Worm (Caenorhabditis elegans) whole organism, late embryonic: ENCODE data around the gene abu-14.
A peak's percentile ranks its signal among the peaks of the same experiment; 100 is the strongest.

Source experiments
- F13H6.1 ChIP-seq: sonication (generic microtip); optimal IDR thresholded peaks from 2 replicates; lab custom pipeline; 2016; ENCODE audit warnings: missing genetic modification characterization, missing compliant biosample characterization
- K09A11.1 ChIP-seq: sonication (generic microtip); optimal IDR thresholded peaks from 2 replicates; lab custom pipeline; 2017; ENCODE audit warnings: antibody characterized with exemption, mild to moderate bottlenecking, missing genetic modification characterization, missing compliant biosample characterization; ENCODE audit not compliant: insufficient read depth
- T23F11.4 ChIP-seq: fragments of 200-800 bp; sonication (Bioruptor generic); optimal IDR thresholded peaks from 2 replicates; lab custom pipeline; 2018; ENCODE audit warnings: mild to moderate bottlenecking, missing genetic modification characterization, missing compliant biosample characterization
- Y22D7AL.16 ChIP-seq: sonication (generic microtip); optimal IDR thresholded peaks from 2 replicates; lab custom pipeline; 2016; ENCODE audit warnings: missing genetic modification characterization, missing compliant biosample characterization
- ceh-14 ChIP-seq: sonication (generic microtip); optimal IDR thresholded peaks from 2 replicates; lab custom pipeline; 2016; ENCODE audit warnings: missing genotype, missing genetic modification characterization, missing compliant biosample characterization
- ceh-18 ChIP-seq: sonication (generic microtip); optimal IDR thresholded peaks from 2 replicates; lab custom pipeline; 2016; ENCODE audit warnings: missing genetic modification characterization, missing compliant biosample characterization
- ceh-19 ChIP-seq: fragments of 200-800 bp; sonication (Bioruptor generic); optimal IDR thresholded peaks from 2 replicates; lab custom pipeline; 2018; ENCODE audit warnings: mild to moderate bottlenecking, missing genetic modification characterization, missing compliant biosample characterization
- ceh-2 ChIP-seq: sonication (generic microtip); optimal IDR thresholded peaks from 2 replicates; lab custom pipeline; 2016; ENCODE audit warnings: missing genotype, missing genetic modification characterization, missing compliant biosample characterization
- ceh-22 ChIP-seq: sonication (generic microtip); optimal IDR thresholded peaks from 2 replicates; lab custom pipeline; 2017; ENCODE audit warnings: missing biosample characterization, missing genetic modification characterization
- ceh-24 ChIP-seq: sonication (generic microtip); optimal IDR thresholded peaks from 2 replicates; lab custom pipeline; 2016; ENCODE audit warnings: mild to moderate bottlenecking, missing genetic modification characterization, missing compliant biosample characterization
- ceh-30 ChIP-seq: fragments of 150-350 bp; optimal IDR thresholded peaks from 2 replicates; lab custom pipeline; 2014; ENCODE audit warnings: missing biosample characterization, missing genetic modification characterization
- ceh-31 ChIP-seq: sonication (generic microtip); optimal IDR thresholded peaks from 2 replicates; lab custom pipeline; 2016; ENCODE audit warnings: missing genetic modification characterization, missing compliant biosample characterization
- ceh-34 ChIP-seq: sonication (generic microtip); optimal IDR thresholded peaks from 2 replicates; lab custom pipeline; 2016; ENCODE audit warnings: mild to moderate bottlenecking, missing genetic modification characterization, missing compliant biosample characterization
- ceh-48 ChIP-seq: sonication (generic microtip); optimal IDR thresholded peaks from 2 replicates; lab custom pipeline; 2016; ENCODE audit warnings: missing genetic modification characterization, inconsistent platforms, missing compliant biosample characterization
- che-1 ChIP-seq: sonication (generic microtip); optimal IDR thresholded peaks from 2 replicates; lab custom pipeline; 2016; ENCODE audit warnings: mild to moderate bottlenecking, missing genetic modification characterization, missing compliant biosample characterization
- dmd-4 ChIP-seq: sonication (generic microtip); optimal IDR thresholded peaks from 2 replicates; lab custom pipeline; 2016; ENCODE audit warnings: borderline replicate concordance, missing genetic modification characterization, missing compliant biosample characterization
- elt-4 ChIP-seq: sonication (generic microtip); optimal IDR thresholded peaks from 2 replicates; lab custom pipeline; 2016; ENCODE audit warnings: missing genetic modification characterization, missing compliant biosample characterization
- ets-4 ChIP-seq: sonication (generic microtip); optimal IDR thresholded peaks from 2 replicates; lab custom pipeline; 2016; ENCODE audit warnings: missing genetic modification characterization, missing compliant biosample characterization
- fax-1 ChIP-seq: sonication (generic microtip); optimal IDR thresholded peaks from 2 replicates; lab custom pipeline; 2016; ENCODE audit warnings: missing genotype, missing genetic modification characterization, missing compliant biosample characterization
- fkh-6 ChIP-seq: sonication (generic microtip); optimal IDR thresholded peaks from 2 replicates; lab custom pipeline; 2016; ENCODE audit warnings: missing genetic modification characterization, missing compliant biosample characterization
- hlh-13 ChIP-seq: fragments of 200-800 bp; sonication (Bioruptor generic); optimal IDR thresholded peaks from 2 replicates; lab custom pipeline; 2018; ENCODE audit warnings: mild to moderate bottlenecking, missing genetic modification characterization, missing compliant biosample characterization
- hlh-15 ChIP-seq: sonication (generic microtip); optimal IDR thresholded peaks from 2 replicates; lab custom pipeline; 2016; ENCODE audit warnings: missing genetic modification characterization, missing compliant biosample characterization
- hlh-30 ChIP-seq: sonication (generic microtip); optimal IDR thresholded peaks from 2 replicates; lab custom pipeline; 2017; ENCODE audit warnings: antibody characterized with exemption, missing genetic modification characterization, missing compliant biosample characterization; ENCODE audit not compliant: insufficient read depth
- hlh-8 ChIP-seq: sonication (generic microtip); optimal IDR thresholded peaks from 2 replicates; lab custom pipeline; 2016; ENCODE audit warnings: missing genotype, missing genetic modification characterization, missing compliant biosample characterization
- madf-2 ChIP-seq: sonication (generic microtip); optimal IDR thresholded peaks from 2 replicates; lab custom pipeline; 2017; ENCODE audit warnings: missing genetic modification characterization, missing compliant biosample characterization
- nfya-1 ChIP-seq: sonication (generic microtip); optimal IDR thresholded peaks from 2 replicates; lab custom pipeline; 2017; ENCODE audit warnings: missing genetic modification characterization, mild to moderate bottlenecking, missing compliant biosample characterization, antibody characterized with exemption, moderate library complexity
- nhr-11 ChIP-seq: fragments of 150-350 bp; optimal IDR thresholded peaks from 2 replicates; lab custom pipeline; 2014; ENCODE audit warnings: missing biosample characterization, missing genetic modification characterization
- nhr-232 ChIP-seq: sonication (generic microtip); optimal IDR thresholded peaks from 2 replicates; lab custom pipeline; 2016; ENCODE audit warnings: missing genetic modification characterization, missing compliant biosample characterization
- odd-2 ChIP-seq: sonication (generic microtip); optimal IDR thresholded peaks from 2 replicates; lab custom pipeline; 2017; ENCODE audit warnings: antibody characterized with exemption, mild to moderate bottlenecking, missing genetic modification characterization, missing compliant biosample characterization
- pat-9 ChIP-seq: fragments of 200-800 bp; sonication (Bioruptor generic); optimal IDR thresholded peaks from 2 replicates; lab custom pipeline; 2018; ENCODE audit warnings: mild to moderate bottlenecking, missing genetic modification characterization, moderate library complexity, missing compliant biosample characterization
- pax-1 ChIP-seq: fragments of 150-350 bp; optimal IDR thresholded peaks from 2 replicates; lab custom pipeline; 2014; ENCODE audit warnings: missing biosample characterization, missing genetic modification characterization
- pha-4 ChIP-seq: fragments of 150-350 bp; optimal IDR thresholded peaks from 2 replicates; lab custom pipeline; 2018; ENCODE audit warnings: missing biosample characterization, missing genetic modification reagents, missing genetic modification characterization
- pros-1 ChIP-seq: fragments of 150-350 bp; optimal IDR thresholded peaks from 2 replicates; lab custom pipeline; 2014; ENCODE audit warnings: missing biosample characterization, missing genetic modification reagents, missing genetic modification characterization
- ref-2 ChIP-seq: sonication (generic microtip); optimal IDR thresholded peaks from 2 replicates; lab custom pipeline; 2016; ENCODE audit warnings: missing genetic modification characterization, missing compliant biosample characterization
- rnt-1 ChIP-seq: sonication (generic microtip); optimal IDR thresholded peaks from 2 replicates; lab custom pipeline; 2016; ENCODE audit warnings: missing genetic modification characterization, missing compliant biosample characterization
- sox-2 ChIP-seq: fragments of 200-800 bp; sonication (Bioruptor generic); IDR thresholded peaks from 2 replicates; pipeline ENCODE4 v1.3.6; 2022; ENCODE audit warnings: missing genetic modification reagents, missing genetic modification characterization, missing compliant biosample characterization
- sox-4 ChIP-seq: sonication (generic microtip); optimal IDR thresholded peaks from 2 replicates; lab custom pipeline; 2017; ENCODE audit warnings: mild to moderate bottlenecking, missing genetic modification characterization, inconsistent platforms, missing compliant biosample characterization
- tbx-2 ChIP-seq: sonication (generic microtip); optimal IDR thresholded peaks from 2 replicates; lab custom pipeline; 2016; ENCODE audit warnings: missing genetic modification characterization, missing compliant biosample characterization
- unc-42 ChIP-seq: sonication (generic microtip); optimal IDR thresholded peaks from 2 replicates; lab custom pipeline; 2016; ENCODE audit warnings: missing genotype, missing genetic modification characterization, missing compliant biosample characterization
- unc-55 ChIP-seq: sonication (generic microtip); optimal IDR thresholded peaks from 2 replicates; lab custom pipeline; 2017; ENCODE audit warnings: missing biosample characterization, missing genetic modification reagents, missing genetic modification characterization
- zip-5 ChIP-seq: sonication (generic microtip); optimal IDR thresholded peaks from 2 replicates; lab custom pipeline; 2016; ENCODE audit warnings: missing genetic modification characterization, missing compliant biosample characterization

abu-14 gene

ce11 chrII:9266252-9266651, 39.2 kb upstream of the abu-14 start:
- no peak for TF ChIP-seq ceh-30 (tag; lab: Kevin White, UChicago)
- peak; percentile 64 for TF ChIP-seq sox-2 (GFP tag; lab: Robert Waterston, UW)

- no peak for TF ChIP-seq pros-1 (tag; lab: Kevin White, UChicago)
- TF ChIP-seq unc-42 = peak; percentile 58
These were observed 38.7 kb upstream of the abu-14 start for ce11 chrII:9265705-9266104.

- no peak for TF ChIP-seq pax-1 (tag; lab: Kevin White, UChicago)
- no peak for TF ChIP-seq sox-4 (tag; lab: Kevin White, UChicago)
- TF ChIP-seq rnt-1 (tag; lab: Kevin White, UChicago) = peak; percentile 61
- no peak for TF ChIP-seq odd-2 (tag; lab: Kevin White, UChicago)
- no peak for TF ChIP-seq fkh-6 (tag; lab: Kevin White, UChicago)
- peak; percentile 20 for TF ChIP-seq nfya-1 (tag; lab: Kevin White, UChicago)
- peak; percentile 32 for TF ChIP-seq ceh-18 (tag; lab: Kevin White, UChicago)
- TF ChIP-seq zip-5 (tag; lab: Kevin White, UChicago) = no peak
- no peak for TF ChIP-seq ceh-19 (GFP tag; lab: Kevin White, UChicago)
- TF ChIP-seq ceh-31 (tag; lab: Kevin White, UChicago) = peak; percentile 33
- TF ChIP-seq madf-2 = no peak
- TF ChIP-seq nhr-11 (tag; lab: Kevin White, UChicago) = no peak
- no peak for TF ChIP-seq Y22D7AL.16 (tag; lab: Kevin White, UChicago)
- no peak for TF ChIP-seq T23F11.4 (GFP tag; lab: Kevin White, UChicago)
- TF ChIP-seq ceh-48 = no peak
- TF ChIP-seq elt-4 (tag; lab: Kevin White, UChicago) = no peak
- no peak for TF ChIP-seq K09A11.1 (tag; lab: Kevin White, UChicago)
- TF ChIP-seq hlh-8 (tag; lab: Kevin White, UChicago) = peak; percentile 87
- TF ChIP-seq che-1 = no peak
- no peak for TF ChIP-seq dmd-4 (tag; lab: Kevin White, UChicago)
- no peak for TF ChIP-seq ceh-24 (tag; lab: Kevin White, UChicago)
- TF ChIP-seq nhr-232 = no peak
- TF ChIP-seq unc-55 (GFP tag; lab: Kevin White, UChicago) = peak; percentile 93
- no peak for TF ChIP-seq unc-42
- TF ChIP-seq pat-9 (tag; lab: Kevin White, UChicago) = no peak
- TF ChIP-seq hlh-13 (GFP tag; lab: Kevin White, UChicago) = no peak
- TF ChIP-seq ceh-34 = no peak
- peak; percentile 14 for TF ChIP-seq ceh-14 (tag; lab: Kevin White, UChicago)
- no peak for TF ChIP-seq F13H6.1 (tag; lab: Kevin White, UChicago)
These were observed 37.8 kb upstream of the abu-14 start for ce11 chrII:9264689-9265278.

- TF ChIP-seq hlh-30 (tag; lab: Kevin White, UChicago) = peak; percentile 34
- TF ChIP-seq ets-4 (tag; lab: Kevin White, UChicago) = no peak
These were observed 36.8 kb upstream of the abu-14 start for ce11 chrII:9263784-9264183.

- no peak for TF ChIP-seq ceh-14 (tag; lab: Kevin White, UChicago)
- TF ChIP-seq nhr-232 = no peak
- TF ChIP-seq tbx-2 (tag; lab: Kevin White, UChicago) = peak; percentile 18
- TF ChIP-seq nfya-1 (tag; lab: Kevin White, UChicago) = peak; percentile 25
- TF ChIP-seq ref-2 (tag; lab: Kevin White, UChicago) = peak; percentile 75
- no peak for TF ChIP-seq pha-4 (tag; lab: Kevin White, UChicago)
- peak; percentile 46 for TF ChIP-seq unc-55 (GFP tag; lab: Kevin White, UChicago)
- peak; percentile 12 for TF ChIP-seq ceh-2 (tag; lab: Kevin White, UChicago)
- TF ChIP-seq sox-2 (GFP tag; lab: Robert Waterston, UW) = peak; percentile 49
- TF ChIP-seq hlh-8 (tag; lab: Kevin White, UChicago) = peak; percentile 11
- no peak for TF ChIP-seq ceh-22 (tag; lab: Kevin White, UChicago)
- no peak for TF ChIP-seq T23F11.4 (GFP tag; lab: Kevin White, UChicago)
- TF ChIP-seq fax-1 (tag; lab: Kevin White, UChicago) = no peak
- peak; percentile 40 for TF ChIP-seq ceh-31 (tag; lab: Kevin White, UChicago)
- TF ChIP-seq hlh-15 (tag; lab: Kevin White, UChicago) = no peak
- no peak for TF ChIP-seq dmd-4 (tag; lab: Kevin White, UChicago)
These were observed 35.9 kb upstream of the abu-14 start for ce11 chrII:9262845-9263402.
